Fruit fly (Drosophila melanogaster) whole organism, pupa: ENCODE measurements around the gene RpL23A.

Source experiments
- CG10348 ChIP-seq: fragments of 200-800 bp; sonication (Bioruptor generic); IDR thresholded peaks from 2 replicates; pipeline ENCODE4 v1.3.6; 2022; ENCODE audit warnings: missing biosample characterization, missing genetic modification characterization
- CG12605 ChIP-seq: fragments of 200-800 bp; sonication (Bioruptor generic); IDR thresholded peaks from 2 replicates; pipeline ENCODE4 v1.3.6; 2022; ENCODE audit warnings: missing biosample characterization, missing genetic modification characterization
- CG13204 ChIP-seq: fragments of 200-800 bp; sonication (Bioruptor generic); optimal IDR thresholded peaks from 2 replicates; lab custom pipeline; 2018; ENCODE audit warnings: missing biosample characterization, mild to moderate bottlenecking, missing genetic modification characterization, moderate library complexity
- CG14655 ChIP-seq: fragments of 200-800 bp; sonication (Bioruptor generic); optimal IDR thresholded peaks from 3 replicates; lab custom pipeline; 2017; ENCODE audit warnings: mild to moderate bottlenecking, missing biosample characterization, missing genetic modification reagents, missing genetic modification characterization
- CG15710 ChIP-seq: fragments of 200-800 bp; sonication (Bioruptor generic); optimal IDR thresholded peaks from 2 replicates; lab custom pipeline; 2018; ENCODE audit warnings: missing biosample characterization, mild to moderate bottlenecking, missing genetic modification characterization, moderate library complexity
- CG17806 ChIP-seq: fragments of 200-800 bp; sonication (Bioruptor generic); optimal IDR thresholded peaks from 2 replicates; lab custom pipeline; 2018; ENCODE audit warnings: missing biosample characterization, mild to moderate bottlenecking, missing genetic modification characterization, moderate library complexity
- CG32121 ChIP-seq: fragments of 200-800 bp; sonication (Bioruptor generic); IDR thresholded peaks from 2 replicates; pipeline ENCODE4 v1.3.6; 2022; ENCODE audit warnings: missing biosample characterization, missing genetic modification characterization
- CG34367 ChIP-seq: fragments of 200-800 bp; sonication (Bioruptor generic); optimal IDR thresholded peaks from 2 replicates; lab custom pipeline; 2018; ENCODE audit warnings: missing biosample characterization, mild to moderate bottlenecking, missing genetic modification characterization
- CG4496 ChIP-seq: fragments of 200-800 bp; sonication (Bioruptor generic); IDR thresholded peaks from 3 replicates; pipeline ENCODE4 v1.3.6; 2022; ENCODE audit warnings: missing biosample characterization, missing genetic modification characterization
- CG8159 ChIP-seq: fragments of 200-800 bp; sonication (Bioruptor generic); optimal IDR thresholded peaks from 3 replicates; lab custom pipeline; 2018; ENCODE audit warnings: missing biosample characterization, mild to moderate bottlenecking, missing genetic modification characterization, moderate library complexity
- CG8301 ChIP-seq: fragments of 200-800 bp; sonication (Bioruptor generic); optimal IDR thresholded peaks from 2 replicates; lab custom pipeline; 2018; ENCODE audit warnings: missing biosample characterization, mild to moderate bottlenecking, missing genetic modification characterization
- CG9948 ChIP-seq: fragments of 200-800 bp; sonication (Bioruptor generic); optimal IDR thresholded peaks from 2 replicates; lab custom pipeline; 2018; ENCODE audit warnings: missing biosample characterization, mild to moderate bottlenecking, missing genetic modification characterization, moderate library complexity
- D1 ChIP-seq: fragments of 200-800 bp; sonication (Bioruptor generic); optimal IDR thresholded peaks from 2 replicates; lab custom pipeline; 2018; ENCODE audit warnings: missing biosample characterization, mild to moderate bottlenecking, missing genetic modification characterization, moderate library complexity
- EcR ChIP-seq: fragments of 200-800 bp; sonication (Bioruptor generic); optimal IDR thresholded peaks from 3 replicates; lab custom pipeline; 2019; ENCODE audit warnings: missing biosample characterization, missing genetic modification characterization, mild to moderate bottlenecking, moderate library complexity, missing genetic modification reagents
- Ets98B ChIP-seq: fragments of 200-800 bp; sonication (Bioruptor generic); IDR thresholded peaks from 2 replicates; pipeline ENCODE4 v1.3.6; 2022; ENCODE audit warnings: missing biosample characterization, missing genetic modification characterization
- Pif1A ChIP-seq: fragments of 200-800 bp; sonication (Bioruptor generic); optimal IDR thresholded peaks from 3 replicates; lab custom pipeline; 2016; ENCODE audit warnings: missing biosample characterization, missing genetic modification characterization
- Snoo ChIP-seq: fragments of 200-800 bp; sonication (Bioruptor generic); optimal IDR thresholded peaks from 3 replicates; lab custom pipeline; 2017; ENCODE audit warnings: missing biosample characterization, mild to moderate bottlenecking, missing genetic modification characterization, inconsistent platforms
- fd96Ca ChIP-seq: fragments of 200-800 bp; sonication (Bioruptor generic); IDR thresholded peaks from 3 replicates; pipeline ENCODE4 v1.3.6; 2022; ENCODE audit warnings: missing biosample characterization, missing genetic modification characterization
- gl ChIP-seq: fragments of 200-800 bp; sonication (Bioruptor generic); optimal IDR thresholded peaks from 2 replicates; lab custom pipeline; 2018; ENCODE audit warnings: missing biosample characterization, mild to moderate bottlenecking, missing genetic modification characterization
- rn ChIP-seq: fragments of 200-800 bp; sonication (Bioruptor generic); IDR thresholded peaks from 2 replicates; pipeline ENCODE4 v1.3.6; 2022; ENCODE audit warnings: missing biosample characterization, missing genetic modification characterization

RpL23A gene

dm6 chr3L:1639185-1639812 lies 29.2 kb downstream of the RpL23A start, which contains the start of the genes Mettl2 and Bgb:
Gene Mettl2 (minus strand): TSS chr3L:1639235.
Gene Bgb (plus strand): TSS chr3L:1639711.
- TF ChIP-seq Snoo (tag; lab: Kevin White, UChicago): peak; percentile 66
- peak; percentile 31 for TF ChIP-seq CG34367 (tag; lab: Kevin White, UChicago)
- TF ChIP-seq CG15710 (tag; lab: Kevin White, UChicago): peak; percentile 68
- peak; percentile 50; the same call in 1 of the 3 replicates for TF ChIP-seq fd96Ca (GFP tag; lab: Robert Waterston, UW)
- TF ChIP-seq CG13204 (GFP tag; lab: Kevin White, UChicago): no peak
- TF ChIP-seq CG17806 (tag; lab: Kevin White, UChicago): peak; percentile 66
- TF ChIP-seq CG9948: peak; percentile 69
- TF ChIP-seq EcR (GFP tag; lab: Kevin White, UChicago): no peak
- TF ChIP-seq rn: peak; percentile 57
- peak; percentile 57; the same call in 1 of the 2 replicates for TF ChIP-seq Ets98B (GFP tag; lab: Robert Waterston, UW)
- 0 out of 2 replicates have a peak, but pooled peaks have one; percentile 33 for TF ChIP-seq CG12605
- TF ChIP-seq CG8159: peak; percentile 75
- TF ChIP-seq CG14655 (GFP tag; lab: Kevin White, UChicago): no peak
- no peak for TF ChIP-seq CG8301 (tag; lab: Kevin White, UChicago)
- peak; percentile 84 for TF ChIP-seq CG4496 (GFP tag; lab: Robert Waterston, UW)

dm6 chr3L:1637652-1638051 lies 30.8 kb downstream of the RpL23A start, which contains the start of gene nSyb:
Gene nSyb (minus strand): TSS chr3L:1637752.
- TF ChIP-seq CG34367 (tag; lab: Kevin White, UChicago): no peak
- no peak for TF ChIP-seq CG15710 (tag; lab: Kevin White, UChicago)
- no peak for TF ChIP-seq CG12605
- no peak for TF ChIP-seq gl (tag; lab: Kevin White, UChicago)
- TF ChIP-seq Ets98B (GFP tag; lab: Robert Waterston, UW): no peak
- no peak for TF ChIP-seq Pif1A (GFP tag; lab: Kevin White, UChicago)
- TF ChIP-seq CG10348: no peak

dm6 chr3L:1636886-1637285 lies 31.6 kb downstream of the RpL23A start:
- TF ChIP-seq Pif1A (GFP tag; lab: Kevin White, UChicago): no peak
- no peak for TF ChIP-seq EcR (GFP tag; lab: Kevin White, UChicago)
- no peak for TF ChIP-seq CG4496 (GFP tag; lab: Robert Waterston, UW)
- TF ChIP-seq CG17806 (tag; lab: Kevin White, UChicago): no peak
- no peak for TF ChIP-seq CG9948
- TF ChIP-seq gl (tag; lab: Kevin White, UChicago): no peak
- no peak for TF ChIP-seq D1
- TF ChIP-seq Snoo (tag; lab: Kevin White, UChicago): no peak
- no peak for TF ChIP-seq Ets98B (GFP tag; lab: Robert Waterston, UW)

- peak; percentile 39; the same call in 1 of the 2 replicates for TF ChIP-seq CG12605
- no peak for TF ChIP-seq CG32121 (GFP tag; lab: Robert Waterston, UW)
- peak; percentile 6 for TF ChIP-seq CG15710 (tag; lab: Kevin White, UChicago)
- no peak for TF ChIP-seq gl (tag; lab: Kevin White, UChicago)
- peak; percentile 13 for TF ChIP-seq CG34367 (tag; lab: Kevin White, UChicago)
- no peak for TF ChIP-seq Pif1A (GFP tag; lab: Kevin White, UChicago)
- TF ChIP-seq Ets98B (GFP tag; lab: Robert Waterston, UW): 0 out of 2 replicates have a peak, but pooled peaks have one; percentile 10
These were observed 39.2 kb downstream of the RpL23A start, which contains the start of gene GC for dm6 chr3L:1629064-1629777. Gene GC (minus strand): TSS chr3L:1629301.

- TF ChIP-seq CG13204 (GFP tag; lab: Kevin White, UChicago) (peak; percentile 25), CG32121 (GFP tag; lab: Robert Waterston, UW) (no peak)
These were observed 40.1 kb downstream of the RpL23A start, which contains the start of gene CG13928 for dm6 chr3L:1628176-1628866. Gene CG13928 (minus strand): TSS chr3L:1628377.

dm6 chr3L:1626924-1627323 lies 41.5 kb downstream of the RpL23A start:
- TF ChIP-seq CG4496 (GFP tag; lab: Robert Waterston, UW): no peak
- TF ChIP-seq CG13204 (GFP tag; lab: Kevin White, UChicago): peak; percentile 12
- TF ChIP-seq CG15710 (tag; lab: Kevin White, UChicago): no peak
- TF ChIP-seq rn: no peak
- TF ChIP-seq CG34367 (tag; lab: Kevin White, UChicago): no peak
